Fruit fly (Drosophila melanogaster): ENCODE measurements around the gene Gcn2.

Gene Gcn2

dm6 chr3R:31381216-31381688, 14.2 kb upstream of the Gcn2 start (continued):
- no peak for TF ChIP-seq lbe (GFP tag; optimal IDR thresholded peaks at IDR 0.05)
- peak; percentile 24 for TF ChIP-seq Meics (GFP tag; optimal IDR thresholded peaks at IDR 0.05)
- TF ChIP-seq CG11695 (GFP tag; IDR thresholded peaks at IDR 0.05) = no peak; the same call in 2 of the 3 replicates
- TF ChIP-seq CG2199 (GFP tag; IDR thresholded peaks at IDR 0.05) = no peak
- TF ChIP-seq CG4360 (GFP tag; IDR thresholded peaks at IDR 0.05) = no peak
- TF ChIP-seq chn (GFP tag; optimal IDR thresholded peaks at IDR 0.05) = peak; percentile 1
- TF ChIP-seq CG9817 (tag; optimal IDR thresholded peaks at IDR 0.05) = peak; percentile 55
- TF ChIP-seq Hand (GFP tag; optimal IDR thresholded peaks at IDR 0.05) = peak; percentile 7
- peak; percentile 63; the same call in 1 of the 2 replicates for TF ChIP-seq NFAT (GFP tag; IDR thresholded peaks at IDR 0.05)
- 0 out of 2 replicates have a peak, but pooled peaks have one; percentile 9 for TF ChIP-seq CG8765 (GFP tag; IDR thresholded peaks at IDR 0.05)
- TF ChIP-seq Rx (GFP tag; IDR thresholded peaks at IDR 0.05) = peak; percentile 36; the same call in 1 of the 2 replicates
- TF ChIP-seq cg (GFP tag; optimal IDR thresholded peaks at IDR 0.05) = no peak
- TF ChIP-seq CG3407 (GFP tag; optimal IDR thresholded peaks at IDR 0.05) = no peak
- no peak for TF ChIP-seq MTF-1 (GFP tag; optimal IDR thresholded peaks at IDR 0.05; ENCODE audit: borderline replicate concordance)
- peak; percentile 47; the same call in 1 of the 2 replicates for TF ChIP-seq CG14014 (GFP tag; IDR thresholded peaks at IDR 0.05)
- TF ChIP-seq CG8924 (tag; optimal IDR thresholded peaks at IDR 0.05) = no peak
- TF ChIP-seq CG12744 (GFP tag; optimal IDR thresholded peaks at IDR 0.05) = no peak
- TF ChIP-seq HLH3B (GFP tag; IDR thresholded peaks at IDR 0.05) = 0 out of 2 replicates have a peak, but pooled peaks have one; percentile 19
- no peak for TF ChIP-seq psq (GFP tag; optimal IDR thresholded peaks at IDR 0.05)
- no peak for TF ChIP-seq CG1792 (GFP tag; optimal IDR thresholded peaks at IDR 0.05)
- peak in 1 of 3 experiments; percentile 26 for TF ChIP-seq lola (GFP tag; optimal IDR thresholded peaks at IDR 0.05)
- TF ChIP-seq stwl (tag; optimal IDR thresholded peaks at IDR 0.05) = peak; percentile 28
- no peak for TF ChIP-seq al (GFP tag; IDR thresholded peaks at IDR 0.05)
- peak; percentile 49; the same call in 1 of the 2 replicates for TF ChIP-seq chm (GFP tag; IDR thresholded peaks at IDR 0.05)
- TF ChIP-seq CG31441 (GFP tag; IDR thresholded peaks at IDR 0.05) = peak; percentile 45; the same call in 1 of the 2 replicates
- peak; percentile 48 for TF ChIP-seq CG30403 (GFP tag; optimal IDR thresholded peaks at IDR 0.05)
- peak; percentile 16 for TF ChIP-seq pum (GFP tag; optimal IDR thresholded peaks at IDR 0.05)
- no peak for TF ChIP-seq nom (GFP tag; optimal IDR thresholded peaks at IDR 0.05)
- peak; percentile 35; the same call in 1 of the 3 replicates for TF ChIP-seq so (GFP tag; IDR thresholded peaks at IDR 0.05)
- TF ChIP-seq CG30431 (GFP tag; optimal IDR thresholded peaks at IDR 0.05) = peak; percentile 6
- no peak for TF ChIP-seq CG13296 (GFP tag; optimal IDR thresholded peaks at IDR 0.05)
- no peak; the same call in 2 of the 3 replicates for TF ChIP-seq B-H1 (GFP tag; IDR thresholded peaks at IDR 0.05)
- peak; percentile 39; the same call in 1 of the 2 replicates for TF ChIP-seq MBD-R2 (GFP tag; IDR thresholded peaks at IDR 0.05)
- peak; percentile 43 for TF ChIP-seq Atf3 (GFP tag; optimal IDR thresholded peaks at IDR 0.05)
- TF ChIP-seq Stat92E (GFP tag; optimal IDR thresholded peaks at IDR 0.05) = no peak
- no peak for TF ChIP-seq crc (GFP tag; optimal IDR thresholded peaks at IDR 0.05)
- TF ChIP-seq Six4 (GFP tag; optimal IDR thresholded peaks at IDR 0.05) = no peak
- TF ChIP-seq CG6654 (GFP tag; optimal IDR thresholded peaks at IDR 0.05) = no peak
- peak; percentile 53; the same call in 2 of the 3 replicates for TF ChIP-seq dysf (GFP tag; IDR thresholded peaks at IDR 0.05)
- TF ChIP-seq ATbp (GFP tag; optimal IDR thresholded peaks at IDR 0.05) = peak; percentile 56
- peak; percentile 46 for TF ChIP-seq NK7.1 (GFP tag; optimal IDR thresholded peaks at IDR 0.05)
- TF ChIP-seq gt (GFP tag; IDR thresholded peaks at IDR 0.05) = no peak
- peak; percentile 60 for TF ChIP-seq shn (GFP tag; optimal IDR thresholded peaks at IDR 0.05)
- peak; percentile 9 for TF ChIP-seq dmrt11E (tag; optimal IDR thresholded peaks at IDR 0.05)
- peak; percentile 70 for TF ChIP-seq Rfx (GFP tag; IDR thresholded peaks at IDR 0.05)
- peak; percentile 4 for TF ChIP-seq CG3163 (GFP tag; optimal IDR thresholded peaks at IDR 0.05)
- peak; percentile 2 for TF ChIP-seq ftz-f1 (GFP tag; optimal IDR thresholded peaks at IDR 0.05)
- TF ChIP-seq Gsc (GFP tag; IDR thresholded peaks at IDR 0.05) = no peak
- TF ChIP-seq HmgD (GFP tag; optimal IDR thresholded peaks at IDR 0.05) = no peak
- peak; percentile 57; the same call in 1 of the 2 replicates for TF ChIP-seq CG14441 (GFP tag; IDR thresholded peaks at IDR 0.05)
- no peak for TF ChIP-seq CG11723 (GFP tag; optimal IDR thresholded peaks at IDR 0.05)

Data from whole organism, embryonic.